Worm (Caenorhabditis elegans) whole organism, young adult: ENCODE data around the gene srh-281.

Source experiments
- B0035.1 ChIP-seq: sonication (generic microtip); optimal IDR thresholded peaks from 2 replicates; lab custom pipeline; 2016; ENCODE audit warnings: missing genetic modification characterization, mild to moderate bottlenecking, missing compliant biosample characterization, missing genotype, missing genetic modification reagents
- K11D2.4 ChIP-seq: fragments of 200-800 bp; sonication (Bioruptor generic); IDR thresholded peaks from 2 replicates; pipeline ENCODE4 v1.3.6; 2022; ENCODE audit warnings: missing genetic modification reagents, missing genetic modification characterization, missing compliant biosample characterization
- ama-1 ChIP-seq, 3 experiments: fragments of 150-350 bp in 1 of 3; sonication (generic microtip) in 2 of 3; optimal IDR thresholded peaks; 2 replicates each; lab custom pipeline; 2014 to 2018; ENCODE audit warnings: missing biosample characterization in 2 of 3, missing genetic modification characterization in 2 of 3, missing genetic modification reagents in 2 of 3
- dpff-1 ChIP-seq: sonication (generic microtip); optimal IDR thresholded peaks from 2 replicates; lab custom pipeline; 2017; ENCODE audit warnings: mild to moderate bottlenecking, missing genetic modification characterization, missing compliant biosample characterization
- hrde-1 ChIP-seq: sonication (generic microtip); optimal IDR thresholded peaks from 2 replicates; lab custom pipeline; 2016; ENCODE audit warnings: missing genetic modification characterization, mild to moderate bottlenecking, missing compliant biosample characterization, moderate library complexity, missing genotype, missing genetic modification reagents, borderline replicate concordance
- lin-35 ChIP-seq, 3 experiments: fragments of 150-350 bp in 2 of 3; sonication (generic microtip) in 1 of 3; optimal IDR thresholded peaks; 2 replicates each; lab custom pipeline; 2014 to 2018; ENCODE audit warnings: missing biosample characterization in 3 of 3, missing genetic modification characterization in 3 of 3, missing genetic modification reagents in 3 of 3
- mcd-1 ChIP-seq: fragments of 200-800 bp; sonication (Bioruptor generic); IDR thresholded peaks from 2 replicates; pipeline ENCODE4 v1.3.6; 2022; ENCODE audit warnings: missing genetic modification reagents, missing genetic modification characterization, missing compliant biosample characterization
- mes-4 ChIP-seq: sonication (generic microtip); optimal IDR thresholded peaks from 2 replicates; lab custom pipeline; 2016; ENCODE audit warnings: missing genotype, missing genetic modification characterization, missing compliant biosample characterization
- nfya-1 ChIP-seq: sonication (generic microtip); optimal IDR thresholded peaks from 2 replicates; lab custom pipeline; 2017; ENCODE audit warnings: antibody characterized with exemption, missing compliant biosample characterization, missing genetic modification characterization, borderline replicate concordance; ENCODE audit not compliant: insufficient read depth
- sptf-2 ChIP-seq: fragments of 200-800 bp; sonication (Bioruptor generic); optimal IDR thresholded peaks from 2 replicates; lab custom pipeline; 2018; ENCODE audit warnings: mild to moderate bottlenecking, missing genetic modification characterization, missing compliant biosample characterization
- unc-130 ChIP-seq: sonication (generic microtip); optimal IDR thresholded peaks from 2 replicates; lab custom pipeline; 2016; ENCODE audit warnings: missing genetic modification reagents, missing genetic modification characterization, missing compliant biosample characterization
- unc-62 ChIP-seq: fragments of 150-350 bp; optimal IDR thresholded peaks from 2 replicates; lab custom pipeline; 2014; ENCODE audit warnings: missing biosample characterization, missing genetic modification reagents, missing genetic modification characterization

- TF ChIP-seq mes-4 (tag; lab: Kevin White, UChicago) (no peak), ama-1 (optimal IDR thresholded peaks at IDR 0.05; lab: Kevin White, UChicago) (no peak), ama-1 (GFP tag; optimal IDR thresholded peaks at IDR 0.05; lab: Kevin White, UChicago) (no peak), lin-35 (GFP tag; optimal IDR thresholded peaks at IDR 0.05; lab: Kevin White, UChicago) (no peak), mcd-1 (GFP tag; lab: Robert Waterston, UW) (no peak), hrde-1 (no peak), unc-130 (GFP tag; lab: Kevin White, UChicago) (no peak), nfya-1 (tag; lab: Kevin White, UChicago) (no peak), K11D2.4 (no peak), dpff-1 (tag; lab: Kevin White, UChicago) (no peak), sptf-2 (no peak), B0035.1 (tag; lab: Kevin White, UChicago) (no peak), unc-62 (GFP tag; lab: Kevin White, UChicago) (no peak)
These were observed 12.0 kb downstream of the srh-281 start, which contains the start of gene F11A5.18 for ce11 chrV:16202618-16203017.
